Worm (Caenorhabditis elegans): Measurements from ENCODE around the gene odr-7.

ce11 chrX:12476412-12476811 is 15.0 kb upstream of the odr-7 start:
- TF ChIP-seq snpc-4 (tag; optimal IDR thresholded peaks at IDR 0.05) (no peak), mep-1 (tag; optimal IDR thresholded peaks at IDR 0.05) (no peak), pha-4 (tag; optimal IDR thresholded peaks at IDR 0.05) (no peak)

Measured in whole organism, mixed stage, embryonic.